Worm (Caenorhabditis elegans): ENCODE measurements around the gene insc-1.

- TF ChIP-seq unc-3 (GFP tag; conservative IDR thresholded peaks at IDR 0.05) (no peak), unc-3 (tag; optimal IDR thresholded peaks at IDR 0.05) (no peak), elt-2 (tag; optimal IDR thresholded peaks at IDR 0.05) (no peak), ama-1 (optimal IDR thresholded peaks at IDR 0.05) (no peak), eyg-1 (tag; optimal IDR thresholded peaks at IDR 0.05) (no peak), nfya-1 (tag; optimal IDR thresholded peaks at IDR 0.05) (no peak), fkh-10 (GFP tag; optimal IDR thresholded peaks at IDR 0.05) (no peak), ceh-24 (tag; optimal IDR thresholded peaks at IDR 0.05) (no peak), dmd-4 (tag; optimal IDR thresholded peaks at IDR 0.05; ENCODE audit: borderline replicate concordance) (no peak), Y22D7AL.16 (tag; optimal IDR thresholded peaks at IDR 0.05) (no peak)
Observed at ce11 chrII:7323317-7323716, 35.4 kb upstream of the insc-1 start.
